Worm (Caenorhabditis elegans) whole organism, L4 larva: ENCODE results near the gene srx-87.

Experiments
- D1046.2 ChIP-seq: fragments of 200-800 bp; sonication (Bioruptor generic); IDR thresholded peaks from 2 replicates; pipeline ENCODE4 v1.3.6; 2022; ENCODE audit warnings: missing genetic modification characterization, missing compliant biosample characterization
- F10B5.3 ChIP-seq: sonication (generic microtip); optimal IDR thresholded peaks from 2 replicates; lab custom pipeline; 2016; ENCODE audit warnings: mild to moderate bottlenecking, missing genetic modification characterization, missing compliant biosample characterization
- F26F4.8 ChIP-seq: fragments of 200-800 bp; sonication (Bioruptor generic); conservative IDR thresholded peaks from 2 replicates; pipeline ENCODE4 v1.3.6; 2022; ENCODE audit warnings: missing genetic modification characterization, missing compliant biosample characterization
- F49E8.2 ChIP-seq: sonication (generic microtip); optimal IDR thresholded peaks from 2 replicates; lab custom pipeline; 2016; ENCODE audit warnings: missing compliant biosample characterization, mild to moderate bottlenecking, missing genetic modification characterization, borderline replicate concordance
- R02D3.7 ChIP-seq: fragments of 150-350 bp; sonication (generic microtip); optimal IDR thresholded peaks from 3 replicates; lab custom pipeline; 2014; ENCODE audit warnings: missing biosample characterization, missing genetic modification characterization
- T20F7.1 ChIP-seq: fragments of 200-800 bp; sonication (Bioruptor generic); optimal IDR thresholded peaks from 2 replicates; lab custom pipeline; 2018; ENCODE audit warnings: mild to moderate bottlenecking, missing genetic modification characterization, missing compliant biosample characterization
- Y105C5A.15 ChIP-seq: fragments of 200-800 bp; sonication (Bioruptor generic); IDR thresholded peaks from 2 replicates; pipeline ENCODE4 v1.3.6; 2022; ENCODE audit warnings: missing genetic modification characterization, missing compliant biosample characterization
- Y48G9A.11 ChIP-seq: fragments of 200-800 bp; sonication (Bioruptor generic); IDR thresholded peaks from 2 replicates; pipeline ENCODE4 v1.3.6; 2022; ENCODE audit warnings: missing genetic modification reagents, missing genetic modification characterization, missing compliant biosample characterization
- Y5F2A.4 ChIP-seq: fragments of 200-800 bp; sonication (Bioruptor generic); optimal IDR thresholded peaks from 2 replicates; lab custom pipeline; 2018; ENCODE audit warnings: mild to moderate bottlenecking, missing genetic modification characterization, missing compliant biosample characterization
- ZK337.2 ChIP-seq: fragments of 200-800 bp; sonication (Bioruptor generic); IDR thresholded peaks from 2 replicates; pipeline ENCODE4 v1.3.6; 2022; ENCODE audit warnings: missing genetic modification reagents, missing genetic modification characterization, missing compliant biosample characterization
- aly-2 ChIP-seq: sonication (generic microtip); optimal IDR thresholded peaks from 2 replicates; lab custom pipeline; 2018; ENCODE audit warnings: missing biosample characterization, missing genetic modification characterization
- ama-1 ChIP-seq: fragments of 150-350 bp; optimal IDR thresholded peaks from 2 replicates; lab custom pipeline; 2014; ENCODE audit warnings: inconsistent platforms, mixed read lengths
- attf-4 ChIP-seq: sonication (generic microtip); optimal IDR thresholded peaks from 3 replicates; lab custom pipeline; 2017; ENCODE audit warnings: missing biosample characterization, missing genetic modification characterization
- ceh-20 ChIP-seq: fragments of 200-800 bp; sonication (Bioruptor generic); IDR thresholded peaks from 2 replicates; pipeline ENCODE4 v1.3.6; 2022; ENCODE audit warnings: missing genetic modification reagents, missing genetic modification characterization, missing compliant biosample characterization
- ceh-28 ChIP-seq: fragments of 150-350 bp; optimal IDR thresholded peaks from 2 replicates; lab custom pipeline; 2014; ENCODE audit warnings: missing biosample characterization, missing genetic modification reagents, missing genetic modification characterization
- ceh-32 ChIP-seq: sonication (generic microtip); optimal IDR thresholded peaks from 2 replicates; lab custom pipeline; 2016; ENCODE audit warnings: mild to moderate bottlenecking, missing genetic modification characterization, missing compliant biosample characterization; ENCODE audit not compliant: poor library complexity
- daf-16 ChIP-seq, 3 experiments: sonication (generic microtip); optimal IDR thresholded peaks; 2 replicates each; lab custom pipeline; 2016 to 2017; ENCODE audit warnings: missing genetic modification characterization in 3 of 3, missing genetic modification reagents in 3 of 3, mild to moderate bottlenecking in 2 of 3, missing compliant biosample characterization in 2 of 3, missing biosample characterization in 1 of 3, moderate library complexity in 1 of 3
- dmd-6 ChIP-seq: fragments of 200-800 bp; sonication (Bioruptor generic); IDR thresholded peaks from 2 replicates; pipeline ENCODE4 v1.3.6; 2022; ENCODE audit warnings: missing genetic modification reagents, missing genetic modification characterization, missing compliant biosample characterization
- duxl-1 ChIP-seq: sonication (generic microtip); optimal IDR thresholded peaks from 2 replicates; lab custom pipeline; 2016; ENCODE audit warnings: mild to moderate bottlenecking, missing genetic modification characterization, moderate library complexity, missing compliant biosample characterization; ENCODE audit not compliant: poor library complexity
- dve-1 ChIP-seq: sonication (generic microtip); optimal IDR thresholded peaks from 2 replicates; lab custom pipeline; 2017; ENCODE audit warnings: antibody characterized with exemption, mild to moderate bottlenecking, missing genetic modification characterization, missing compliant biosample characterization; ENCODE audit not compliant: insufficient read depth
- fos-1 ChIP-seq: fragments of 150-350 bp; optimal IDR thresholded peaks from 2 replicates; lab custom pipeline; 2014; ENCODE audit warnings: missing biosample characterization, missing genetic modification characterization
- gei-8 ChIP-seq: fragments of 200-800 bp; sonication (Bioruptor generic); optimal IDR thresholded peaks from 2 replicates; lab custom pipeline; 2018; ENCODE audit warnings: mild to moderate bottlenecking, missing genetic modification characterization, missing compliant biosample characterization
- hif-1 ChIP-seq, 2 experiments: sonication (generic microtip); optimal IDR thresholded peaks; 2 replicates each; lab custom pipeline; 2016 to 2017; ENCODE audit warnings: missing compliant biosample characterization in 2 of 2, missing genetic modification characterization in 2 of 2, missing genetic modification reagents in 2 of 2, missing genotype in 2 of 2, mild to moderate bottlenecking in 1 of 2
- hlh-30 ChIP-seq: sonication (generic microtip); optimal IDR thresholded peaks from 2 replicates; lab custom pipeline; 2017; ENCODE audit warnings: antibody characterized with exemption, mild to moderate bottlenecking, missing genetic modification characterization, missing compliant biosample characterization; ENCODE audit not compliant: insufficient read depth
- hmg-1.1 ChIP-seq: fragments of 200-800 bp; sonication (Bioruptor generic); IDR thresholded peaks from 2 replicates; pipeline ENCODE4 v1.3.6; 2022; ENCODE audit warnings: missing genetic modification reagents, missing genetic modification characterization, missing compliant biosample characterization
- lin-15B ChIP-seq: fragments of 150-350 bp; sonication (generic microtip); optimal IDR thresholded peaks from 3 replicates; lab custom pipeline; 2014; ENCODE audit warnings: missing biosample characterization, missing genetic modification characterization
- lin-38 ChIP-seq: fragments of 200-800 bp; sonication (Bioruptor generic); IDR thresholded peaks from 2 replicates; pipeline ENCODE4 v1.3.6; 2022; ENCODE audit warnings: missing genetic modification reagents, missing genetic modification characterization, missing compliant biosample characterization
- lin-39 ChIP-seq: fragments of 150-350 bp; optimal IDR thresholded peaks from 2 replicates; lab custom pipeline; 2014; ENCODE audit warnings: missing biosample characterization, missing genetic modification reagents, missing genetic modification characterization
- mdt-29 ChIP-seq: fragments of 200-800 bp; sonication (Bioruptor generic); IDR thresholded peaks from 2 replicates; pipeline ENCODE4 v1.3.6; 2022; ENCODE audit warnings: missing genetic modification reagents, missing genetic modification characterization, missing compliant biosample characterization
- mes-2 ChIP-seq: sonication (generic microtip); optimal IDR thresholded peaks from 2 replicates; lab custom pipeline; 2016; ENCODE audit warnings: missing genotype, mild to moderate bottlenecking, missing genetic modification characterization, missing compliant biosample characterization; ENCODE audit not compliant: poor library complexity, severe bottlenecking
- nhr-11 ChIP-seq: fragments of 150-350 bp; optimal IDR thresholded peaks from 2 replicates; lab custom pipeline; 2014; ENCODE audit warnings: missing biosample characterization, missing genetic modification characterization
- nhr-41 ChIP-seq: fragments of 200-800 bp; sonication (Bioruptor generic); IDR thresholded peaks from 2 replicates; pipeline ENCODE4 v1.3.6; 2022; ENCODE audit warnings: missing genetic modification reagents, missing genetic modification characterization, missing compliant biosample characterization
- nhr-48 ChIP-seq: sonication (generic microtip); optimal IDR thresholded peaks from 2 replicates; lab custom pipeline; 2016; ENCODE audit warnings: mild to moderate bottlenecking, missing genetic modification characterization, missing compliant biosample characterization
- pha-4 ChIP-seq, 2 experiments: fragments of 150-350 bp in 1 of 2; fragments of 200-800 bp in 1 of 2; sonication (Bioruptor generic) in 1 of 2; IDR thresholded peaks in 1 of 2; optimal IDR thresholded peaks in 1 of 2; 2 replicates each; pipeline versions ENCODE4 v1.3.6 to Lab custom; 2014 to 2022; ENCODE audit warnings: missing genetic modification characterization in 2 of 2, missing genetic modification reagents in 2 of 2, missing biosample characterization in 1 of 2, missing compliant biosample characterization in 1 of 2
- php-3 ChIP-seq: fragments of 200-800 bp; sonication (Bioruptor generic); IDR thresholded peaks from 2 replicates; pipeline ENCODE4 v1.3.6; 2022; ENCODE audit warnings: missing genetic modification reagents, missing genetic modification characterization, missing compliant biosample characterization
- pqm-1 ChIP-seq: sonication (generic microtip); optimal IDR thresholded peaks from 2 replicates; lab custom pipeline; 2017; ENCODE audit warnings: missing biosample characterization, missing genetic modification characterization
- rbr-2 ChIP-seq: sonication (generic microtip); optimal IDR thresholded peaks from 2 replicates; lab custom pipeline; 2016; ENCODE audit warnings: missing genotype, missing genetic modification characterization, missing compliant biosample characterization
- saeg-2 ChIP-seq: fragments of 200-800 bp; sonication (Bioruptor generic); IDR thresholded peaks from 2 replicates; pipeline ENCODE4 v1.3.6; 2022; ENCODE audit warnings: missing genetic modification reagents, missing genetic modification characterization, missing compliant biosample characterization
- skn-1 ChIP-seq: fragments of 150-350 bp; optimal IDR thresholded peaks from 2 replicates; lab custom pipeline; 2014; ENCODE audit warnings: missing biosample characterization, missing genetic modification characterization
- snpc-1.2 ChIP-seq: fragments of 200-800 bp; sonication (Bioruptor generic); IDR thresholded peaks from 2 replicates; pipeline ENCODE4 v1.3.6; 2022; ENCODE audit warnings: missing genetic modification reagents, missing genetic modification characterization, missing compliant biosample characterization
- spr-1 ChIP-seq: sonication (generic microtip); optimal IDR thresholded peaks from 2 replicates; lab custom pipeline; 2016; ENCODE audit warnings: mild to moderate bottlenecking, missing genetic modification characterization, missing compliant biosample characterization
- spr-3 ChIP-seq: fragments of 200-800 bp; sonication (Bioruptor generic); optimal IDR thresholded peaks from 2 replicates; lab custom pipeline; 2018; ENCODE audit warnings: mild to moderate bottlenecking, missing genetic modification characterization, missing compliant biosample characterization
- unc-130 ChIP-seq: sonication (generic microtip); optimal IDR thresholded peaks from 2 replicates; lab custom pipeline; 2016; ENCODE audit warnings: missing genetic modification reagents, missing genetic modification characterization, missing compliant biosample characterization
- unc-62 ChIP-seq, 3 experiments: fragments of 150-350 bp in 1 of 3; sonication (generic microtip); optimal IDR thresholded peaks in 2 of 3; peaks in 1 of 3; 1 replicate in 1 of 3; 2 replicates in 2 of 3; lab custom pipeline; 2014 to 2017; ENCODE audit warnings: missing biosample characterization in 3 of 3, missing genetic modification characterization in 3 of 3, missing genetic modification reagents in 3 of 3, missing genotype in 1 of 3
- zag-1 ChIP-seq: fragments of 150-350 bp; optimal IDR thresholded peaks from 2 replicates; lab custom pipeline; 2014; ENCODE audit warnings: missing biosample characterization, missing genetic modification characterization
- zfp-2 ChIP-seq: sonication (generic microtip); optimal IDR thresholded peaks from 2 replicates; lab custom pipeline; 2016; ENCODE audit warnings: mild to moderate bottlenecking, missing genetic modification characterization, missing compliant biosample characterization
- ztf-11 ChIP-seq: fragments of 150-350 bp; optimal IDR thresholded peaks from 2 replicates; lab custom pipeline; 2014; ENCODE audit warnings: missing biosample characterization, missing genetic modification characterization

Gene srx-87

DNA sequence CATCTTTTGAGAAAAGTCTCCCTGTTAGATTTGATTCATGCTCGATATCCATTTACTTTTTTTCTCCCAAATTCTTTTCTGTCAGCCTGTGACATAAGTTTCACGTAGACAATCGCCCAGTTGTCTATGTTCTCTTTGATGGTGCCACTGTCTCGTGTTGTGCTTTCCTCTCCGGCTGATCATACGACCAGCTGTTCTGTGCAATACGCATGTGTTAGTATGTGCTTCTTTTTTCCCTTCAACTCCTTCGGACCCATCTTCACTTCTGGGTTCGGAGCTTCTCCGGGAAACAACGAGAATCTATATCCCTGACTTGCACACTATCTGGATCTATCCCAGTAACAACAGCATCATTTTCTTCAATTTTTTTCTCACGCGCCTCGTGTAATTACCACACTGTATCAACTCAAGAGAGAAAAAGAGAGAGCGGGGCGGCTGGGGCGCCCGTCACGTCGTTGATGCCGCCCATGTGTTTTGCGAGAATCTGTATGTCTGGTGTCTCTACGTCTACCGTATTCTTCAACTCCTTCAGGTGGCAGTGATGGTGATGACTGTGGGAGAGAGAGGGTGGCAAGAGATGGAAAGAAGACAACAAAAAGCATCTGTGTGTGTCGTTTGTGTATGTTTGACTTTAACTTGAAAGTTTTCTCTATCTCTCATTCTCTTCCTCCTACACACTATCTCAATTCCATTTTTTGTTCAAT is 32.7 kb upstream of the srx-87 start (continued):
- TF ChIP-seq unc-130 (GFP tag; lab: Kevin White, UChicago) (no peak), Y105C5A.15 (GFP tag; lab: Robert Waterston, UW) (no peak), spr-3 (no peak), skn-1 (tag; lab: Kevin White, UChicago) (no peak), hmg-1.1 (GFP tag; lab: Robert Waterston, UW) (peak; percentile 62), daf-16 (GFP tag; optimal IDR thresholded peaks at IDR 0.05; lab: Kevin White, UChicago) (peak; percentile 62 to 96), daf-16 (tag; optimal IDR thresholded peaks at IDR 0.05; lab: Kevin White, UChicago) (peak; percentile 91), T20F7.1 (peak; percentile 71), mes-2 (peak; percentile 63), ZK337.2 (GFP tag; lab: Robert Waterston, UW) (no peak), saeg-2 (no peak), gei-8 (GFP tag; lab: Kevin White, UChicago) (peak; percentile 73), pqm-1 (tag; lab: Kevin White, UChicago) (peak; percentile 84), hif-1 (tag; optimal IDR thresholded peaks at IDR 0.05; lab: Kevin White, UChicago) (peak in 1 of 2 experiments; percentile 71), Y48G9A.11 (GFP tag; lab: Robert Waterston, UW) (no peak), nhr-48 (tag; lab: Kevin White, UChicago) (peak; percentile 89), nhr-11 (tag; lab: Kevin White, UChicago) (peak; percentile 71), pha-4 (GFP tag; IDR thresholded peaks at IDR 0.05; lab: Robert Waterston, UW) (peak; percentile 59; the same call in 1 of the 2 replicates), pha-4 (tag; optimal IDR thresholded peaks at IDR 0.05; lab: Kevin White, UChicago) (peak; percentile 46), ceh-28 (tag; lab: Kevin White, UChicago) (no peak), php-3 (GFP tag; lab: Robert Waterston, UW) (0 out of 2 replicates have a peak, but pooled peaks have one; percentile 45), spr-1 (tag; lab: Kevin White, UChicago) (peak; percentile 42), duxl-1 (tag; lab: Kevin White, UChicago) (no peak), aly-2 (no peak), lin-15B (tag; lab: Kevin White, UChicago) (no peak), Y5F2A.4 (no peak), nhr-41 (0 out of 2 replicates have a peak, but pooled peaks have one; percentile 24), ama-1 (lab: Kevin White, UChicago) (no peak), R02D3.7 (no peak), zag-1 (tag; lab: Kevin White, UChicago) (no peak), lin-39 (no peak), lin-38 (GFP tag; lab: Robert Waterston, UW) (peak; percentile 48), dve-1 (tag; lab: Kevin White, UChicago) (peak; percentile 92), F26F4.8 (GFP tag; lab: Robert Waterston, UW) (no peak), snpc-1.2 (GFP tag; lab: Robert Waterston, UW) (no peak), F49E8.2 (no peak), dmd-6 (peak; percentile 92), D1046.2 (GFP tag; lab: Robert Waterston, UW) (no peak), ceh-20 (GFP tag; lab: Robert Waterston, UW) (peak; percentile 59; the same call in 1 of the 2 replicates), ceh-32 (tag; lab: Kevin White, UChicago) (no peak), attf-4 (tag; lab: Kevin White, UChicago) (no peak), ztf-11 (no peak), rbr-2 (peak; percentile 49), F10B5.3 (tag; lab: Kevin White, UChicago) (no peak), zfp-2 (tag; lab: Kevin White, UChicago) (peak; percentile 26), fos-1 (no peak), mdt-29 (0 out of 2 replicates have a peak, but pooled peaks have one; percentile 31), hlh-30 (tag; lab: Kevin White, UChicago) (peak; percentile 89), unc-62 (GFP tag; optimal IDR thresholded peaks at IDR 0.05 in 1 of 2; lab: Kevin White, UChicago) (peak in 1 of 2 experiments; percentile 98), unc-62 (tag; optimal IDR thresholded peaks at IDR 0.05; lab: Kevin White, UChicago) (no peak)
